Fruit fly (Drosophila melanogaster): ENCODE results near the gene Est-Q.

Gene Est-Q

DNA sequence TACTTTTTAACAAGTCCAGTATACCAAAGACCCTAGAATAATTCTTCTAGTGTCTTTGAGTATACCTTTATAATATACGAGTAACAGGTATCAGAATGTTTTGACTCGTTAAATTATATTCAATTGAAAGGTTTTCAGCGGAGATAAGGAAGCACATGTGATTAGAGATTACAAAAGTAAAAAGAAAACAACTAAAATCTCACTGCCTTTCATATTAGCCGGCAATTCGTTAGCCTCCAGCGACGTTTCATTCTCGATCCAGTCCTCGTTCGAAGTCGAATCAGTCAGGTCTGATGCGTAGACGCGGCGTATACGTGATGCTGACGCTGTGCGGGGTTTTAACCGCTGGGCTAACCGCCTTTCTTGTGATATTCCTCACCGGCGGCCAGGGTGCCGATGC is at the start of gene Est-Q:
Est-Q (plus strand) TSS at position 250 of the 400 bp plus-strand sequence.
- TF ChIP-seq noc (tag; optimal IDR thresholded peaks at IDR 0.05) = no peak

DNA sequence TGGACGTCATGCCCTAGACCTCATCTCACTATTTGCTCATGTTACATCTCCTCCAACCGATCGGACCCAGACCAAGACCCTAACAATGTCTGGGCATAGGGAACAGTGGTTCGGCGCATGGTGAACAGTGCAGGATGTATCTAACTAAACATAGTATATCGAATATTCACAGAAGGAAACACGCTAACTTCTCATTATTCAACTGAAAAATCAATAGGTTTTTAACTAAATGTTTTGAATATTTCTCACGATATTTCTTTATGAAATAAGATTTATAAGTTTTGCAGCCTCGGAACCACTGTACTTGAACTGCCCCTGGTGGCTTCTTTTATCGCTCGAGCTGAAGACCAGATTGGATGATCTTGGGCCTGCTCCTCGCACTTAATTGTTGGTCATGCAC is 47.6 kb upstream of the Est-Q start:
- no peak for TF ChIP-seq noc (tag; optimal IDR thresholded peaks at IDR 0.05)

DNA sequence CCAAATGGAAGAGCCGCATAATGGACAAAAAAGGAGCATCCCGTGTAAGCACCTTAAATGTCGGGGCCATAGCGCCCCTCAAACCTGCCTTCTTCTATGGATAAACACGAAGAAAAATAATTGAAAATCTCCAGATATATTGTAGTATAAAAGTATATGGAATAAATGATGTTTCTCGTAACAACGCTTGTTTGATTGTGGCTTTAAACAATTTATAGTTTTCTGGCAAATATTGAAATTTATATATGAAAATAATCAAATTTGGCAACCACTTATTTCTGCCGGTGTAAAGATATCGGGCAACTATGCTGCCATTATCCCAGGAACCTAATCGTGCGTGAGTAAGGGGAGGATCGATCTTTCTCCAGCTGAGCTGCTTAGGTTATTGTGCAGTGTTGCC is 46.0 kb upstream of the Est-Q start:
- TF ChIP-seq noc (tag; optimal IDR thresholded peaks at IDR 0.05) = no peak

DNA sequence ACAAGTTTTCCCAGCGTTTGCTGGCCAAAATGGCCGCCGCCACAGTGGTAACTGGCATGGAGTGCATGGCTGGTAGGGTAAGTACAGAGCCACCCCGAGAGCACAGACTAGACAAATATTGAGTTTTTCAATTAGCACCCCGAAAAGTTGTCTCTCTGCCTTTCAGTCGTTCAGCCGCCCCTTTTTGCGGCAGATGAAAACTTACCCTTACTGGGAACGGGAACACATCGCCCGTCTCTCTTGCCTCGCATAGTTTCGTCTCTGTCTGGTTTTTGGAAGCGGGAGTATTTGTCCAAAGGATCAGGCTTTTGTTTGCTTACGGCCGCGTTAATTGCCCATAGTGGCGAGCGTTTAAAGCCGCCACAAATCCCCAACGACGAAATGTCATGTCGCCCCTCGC is 42.5 kb upstream of the Est-Q start:
- no peak for TF ChIP-seq noc (tag; optimal IDR thresholded peaks at IDR 0.05)

DNA sequence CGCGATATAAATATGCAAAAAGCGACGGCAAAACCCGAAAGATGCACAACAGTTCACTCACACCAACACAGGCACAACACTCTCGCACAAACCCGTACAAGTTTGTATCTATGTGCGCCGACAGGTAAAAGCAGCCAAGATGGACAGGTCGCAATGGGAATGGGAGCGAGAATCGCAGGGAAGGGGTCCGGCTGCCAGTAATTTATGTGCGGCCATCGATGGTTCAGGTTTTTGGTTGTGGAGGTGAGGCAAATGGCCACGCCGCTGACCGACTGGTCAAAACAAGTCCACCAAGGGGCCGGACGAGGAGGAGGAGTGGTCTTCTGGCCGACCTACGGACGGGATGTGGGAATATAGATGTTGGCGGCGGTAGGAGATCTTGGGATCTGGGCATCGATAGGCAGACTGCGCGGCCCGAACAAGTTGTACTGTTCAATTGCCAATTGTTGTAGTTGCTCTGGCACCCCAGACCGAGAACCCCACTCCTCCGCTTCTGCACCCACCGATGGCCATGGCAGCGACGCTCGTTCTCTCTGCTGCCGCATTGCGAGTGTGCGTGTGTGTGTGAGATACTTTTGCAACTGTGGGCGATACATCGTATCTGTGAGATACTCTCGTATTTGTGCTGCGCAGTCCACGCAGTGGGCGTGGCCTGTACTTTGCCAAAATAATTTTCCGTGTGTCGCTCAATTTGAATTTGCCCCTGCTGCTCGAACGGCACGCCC is 40.9 kb upstream of the Est-Q start:
- no peak for TF ChIP-seq noc (tag; optimal IDR thresholded peaks at IDR 0.05)

DNA sequence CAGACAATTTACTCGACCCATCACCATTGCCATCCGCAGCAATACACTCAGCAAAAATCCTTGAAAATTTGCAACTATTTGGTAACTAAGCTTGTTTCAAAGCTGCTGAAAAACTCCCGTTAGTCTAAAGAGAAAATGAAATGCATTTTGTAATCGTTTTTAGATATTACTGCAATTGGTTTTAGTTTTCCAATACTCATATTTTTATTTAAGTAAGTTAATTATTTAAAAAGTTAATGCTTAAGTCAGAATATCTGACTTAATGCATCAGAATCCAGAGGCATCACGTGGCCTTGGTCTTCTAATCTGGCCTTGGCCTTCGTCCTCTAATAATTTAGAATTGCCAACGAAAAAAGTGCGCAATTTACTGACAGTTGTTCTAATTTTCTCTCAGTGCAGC is 38.4 kb upstream of the Est-Q start:
- TF ChIP-seq noc (tag; optimal IDR thresholded peaks at IDR 0.05) = no peak

DNA sequence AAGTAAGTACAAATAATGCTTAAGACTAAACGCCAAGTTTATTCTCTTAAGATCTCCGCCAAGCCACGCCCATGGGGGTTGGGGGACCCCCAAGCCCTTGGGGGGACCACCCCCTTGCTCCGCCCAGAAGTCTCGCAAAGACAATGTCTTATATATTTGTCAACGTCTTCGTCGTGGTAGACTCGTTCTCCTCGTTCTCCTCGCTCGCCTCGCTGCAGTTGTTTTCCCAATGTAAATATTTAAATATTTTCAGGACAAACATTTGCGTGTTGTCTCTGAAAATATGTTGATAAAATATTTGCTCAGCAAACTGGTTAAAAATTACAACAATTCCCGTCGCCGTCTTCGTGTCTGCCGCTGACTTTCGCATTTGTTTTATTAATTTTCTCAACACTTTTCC is 37.0 kb upstream of the Est-Q start:
- no peak for TF ChIP-seq noc (tag; optimal IDR thresholded peaks at IDR 0.05)

DNA sequence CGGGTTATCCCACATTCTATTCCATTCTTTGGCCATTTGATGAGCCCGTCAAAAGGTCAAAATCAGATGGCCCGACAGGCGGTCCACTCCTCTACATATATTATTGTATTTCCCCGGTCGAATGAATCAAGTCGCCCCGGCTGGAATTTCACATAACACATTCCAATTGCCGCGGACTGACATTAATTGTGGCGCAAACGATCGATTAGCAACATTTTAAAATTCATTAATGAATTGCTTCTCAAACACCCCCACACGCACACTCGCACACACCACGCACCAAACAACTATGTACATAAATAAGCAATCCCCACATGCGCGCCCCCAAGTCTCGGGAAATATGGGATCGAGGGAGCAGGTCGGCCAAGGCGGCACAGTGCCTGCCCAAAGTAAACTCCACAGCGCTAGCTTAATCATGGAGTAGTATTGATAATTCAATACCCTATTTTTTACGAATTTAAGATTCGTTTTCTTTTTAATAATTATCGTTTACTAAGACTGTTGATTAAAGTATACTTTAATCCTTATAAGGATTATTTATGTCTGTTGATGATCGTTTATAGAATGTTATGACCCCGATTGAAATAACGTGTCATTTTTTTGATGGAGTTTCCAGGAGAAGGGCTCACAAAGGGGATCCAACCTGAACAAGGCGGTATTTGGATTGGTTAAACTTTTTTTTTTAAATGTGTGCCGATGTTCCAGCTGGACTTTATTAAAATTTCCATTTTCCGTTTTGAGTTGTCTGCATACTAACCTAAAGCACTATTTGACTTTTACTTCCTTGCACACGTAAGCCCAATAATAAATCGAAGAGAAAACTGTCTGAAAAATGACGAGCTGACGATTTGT is 35.7 kb upstream of the Est-Q start:
- TF ChIP-seq noc (tag; optimal IDR thresholded peaks at IDR 0.05) = no peak

DNA sequence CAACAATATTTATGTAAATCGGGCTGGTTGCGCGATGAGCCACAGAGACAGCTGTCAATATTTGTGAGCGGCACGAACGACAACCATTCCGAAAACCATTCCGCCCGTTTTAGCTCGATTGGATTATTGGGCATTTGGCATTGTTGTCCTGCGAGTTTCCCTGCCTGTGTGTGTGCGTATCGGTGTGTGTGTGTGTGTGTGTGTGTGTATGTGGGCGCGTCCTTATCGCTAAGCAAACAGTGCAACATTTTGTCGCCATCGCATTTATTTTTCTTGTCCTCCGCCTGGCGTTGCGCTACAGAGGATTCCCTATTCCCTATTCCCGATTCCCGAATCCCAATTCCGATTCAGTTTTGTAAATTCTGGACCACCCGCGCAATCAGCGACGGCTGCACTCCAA is 29.3 kb upstream of the Est-Q start:
- no peak for TF ChIP-seq noc (tag; optimal IDR thresholded peaks at IDR 0.05)

DNA sequence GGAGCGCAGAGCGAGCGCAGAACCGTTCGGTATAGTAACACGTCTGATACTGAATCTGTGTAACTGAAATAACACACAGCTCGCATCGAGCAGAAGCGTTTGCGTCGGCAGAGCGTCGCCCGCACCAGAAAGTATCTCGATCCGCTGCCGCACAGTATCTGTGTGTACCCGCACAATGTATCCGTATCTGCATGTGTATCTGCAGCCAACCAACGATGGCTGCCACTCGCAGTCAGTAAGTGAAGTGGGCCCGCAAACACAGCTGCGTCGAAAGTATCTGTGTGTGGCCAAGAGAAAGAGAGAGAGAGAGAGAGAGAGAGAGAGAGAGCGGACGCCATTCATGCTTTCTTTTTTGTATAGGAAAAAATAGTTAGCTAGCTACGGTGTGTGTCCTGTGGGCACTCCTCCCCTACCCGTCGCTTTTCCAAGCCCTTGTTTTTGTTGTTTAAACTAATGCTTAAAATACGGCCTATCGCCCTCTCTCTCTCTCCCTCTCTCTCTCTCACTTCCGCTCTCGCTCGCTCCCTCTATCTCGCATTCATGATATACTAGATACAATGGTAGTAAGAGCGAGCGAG is 24.7 kb upstream of the Est-Q start, which contains the start of gene croc:
croc (minus strand) TSS at position 51 of the 578 bp plus-strand sequence.
- TF ChIP-seq noc (tag; optimal IDR thresholded peaks at IDR 0.05) = no peak

DNA sequence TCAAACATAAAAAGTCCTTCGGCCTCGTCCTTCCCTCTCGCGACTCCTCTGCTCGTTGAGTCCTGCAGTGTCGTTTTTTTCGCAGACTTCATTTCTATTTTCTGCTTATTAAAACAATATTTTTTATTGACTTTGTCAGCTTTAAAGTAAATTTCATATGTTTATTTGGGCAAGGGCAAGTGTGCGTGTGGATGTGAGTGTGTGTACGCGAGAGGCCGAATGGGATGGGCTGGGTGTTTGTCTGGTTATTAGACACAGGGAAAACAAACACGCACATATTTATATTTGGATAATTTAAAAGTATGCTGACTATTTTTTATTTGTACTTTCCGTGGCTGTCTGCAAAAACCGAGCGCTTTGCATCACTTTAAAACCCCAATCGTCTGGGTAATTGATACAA is 23.4 kb upstream of the Est-Q start:
- no peak for TF ChIP-seq noc (tag; optimal IDR thresholded peaks at IDR 0.05)

DNA sequence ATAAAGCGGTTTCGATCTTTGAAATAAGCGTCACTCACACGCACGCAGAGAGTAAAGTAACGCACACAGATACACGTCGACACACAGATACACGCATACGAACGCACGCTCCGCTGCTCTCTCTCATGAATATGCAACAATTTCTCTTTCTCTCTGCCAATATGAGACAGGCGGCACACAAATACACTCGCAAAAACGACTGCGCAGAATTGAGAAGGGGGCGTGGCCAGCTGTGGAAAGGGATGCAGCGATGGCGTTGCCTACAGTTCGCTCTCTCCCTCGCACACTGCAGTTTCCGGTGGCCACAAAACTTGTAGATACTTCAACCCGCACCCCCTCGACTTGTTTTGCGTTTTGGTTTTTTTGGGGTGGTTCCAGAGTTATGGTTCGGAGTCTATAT is 21.6 kb upstream of the Est-Q start:
- TF ChIP-seq noc (tag; optimal IDR thresholded peaks at IDR 0.05) = no peak

DNA sequence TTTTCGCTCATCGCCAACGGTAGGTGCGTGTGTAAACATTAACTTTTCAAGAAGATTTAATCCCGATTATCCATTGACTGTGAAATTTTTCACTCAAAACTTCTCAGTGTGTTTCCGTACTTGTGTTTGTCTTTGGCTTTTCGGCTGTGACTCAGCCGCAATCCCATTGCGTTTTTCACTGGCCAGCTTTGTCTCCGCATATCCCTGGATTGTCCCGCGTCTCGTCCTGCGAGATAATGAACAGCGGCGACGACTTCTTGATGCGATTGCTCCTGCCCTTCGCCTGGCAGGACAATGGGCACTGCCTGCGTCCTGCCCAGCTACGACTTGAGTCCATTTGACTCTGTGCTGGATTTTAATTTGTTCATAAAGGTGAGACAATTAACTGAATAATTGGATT is 19.1 kb upstream of the Est-Q start:
- TF ChIP-seq noc (tag; optimal IDR thresholded peaks at IDR 0.05) = no peak

DNA sequence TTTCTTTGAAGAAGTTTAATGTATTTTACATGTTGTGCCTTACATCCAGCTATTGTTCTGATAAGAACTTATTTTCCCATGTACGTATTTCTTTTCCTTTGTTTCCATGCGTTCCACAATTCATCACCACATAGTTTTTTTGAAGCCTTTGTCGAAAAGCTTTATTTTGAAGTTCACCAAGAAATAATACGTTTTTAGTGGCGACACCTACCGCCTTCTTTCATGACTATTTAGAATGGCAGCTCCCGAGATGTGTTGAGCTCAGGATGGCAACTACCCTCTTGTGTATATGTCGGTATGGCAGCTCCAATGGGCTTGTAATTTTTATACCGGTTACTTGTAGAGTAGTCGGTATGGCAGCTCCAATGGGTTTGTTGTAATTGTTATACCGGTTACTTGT is 17.4 kb upstream of the Est-Q start:
- no peak for TF ChIP-seq noc (tag; optimal IDR thresholded peaks at IDR 0.05)

DNA sequence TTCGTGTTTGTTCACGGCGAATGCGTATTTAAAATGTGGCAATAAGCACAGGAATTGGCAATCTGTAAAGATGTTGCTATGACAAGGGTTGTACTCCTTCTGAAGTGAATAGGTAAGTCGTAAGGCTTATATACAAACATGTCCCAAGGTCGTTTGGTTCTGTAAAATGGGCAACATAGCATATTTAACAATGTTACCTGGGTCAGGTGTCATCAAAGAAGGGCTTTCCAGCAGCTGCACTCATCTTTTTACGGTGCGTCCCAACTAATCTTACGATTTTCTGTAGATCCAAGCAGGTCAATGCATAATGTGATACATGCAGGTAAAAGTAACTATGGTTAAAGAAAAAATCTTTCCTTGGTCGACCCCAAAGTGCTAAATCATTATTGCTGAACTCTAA is 10.7 kb upstream of the Est-Q start, which contains the start of gene Neu2:
Neu2 (minus strand) TSS at position 101 of the 400 bp plus-strand sequence.
- TF ChIP-seq noc (tag; optimal IDR thresholded peaks at IDR 0.05) = no peak

DNA sequence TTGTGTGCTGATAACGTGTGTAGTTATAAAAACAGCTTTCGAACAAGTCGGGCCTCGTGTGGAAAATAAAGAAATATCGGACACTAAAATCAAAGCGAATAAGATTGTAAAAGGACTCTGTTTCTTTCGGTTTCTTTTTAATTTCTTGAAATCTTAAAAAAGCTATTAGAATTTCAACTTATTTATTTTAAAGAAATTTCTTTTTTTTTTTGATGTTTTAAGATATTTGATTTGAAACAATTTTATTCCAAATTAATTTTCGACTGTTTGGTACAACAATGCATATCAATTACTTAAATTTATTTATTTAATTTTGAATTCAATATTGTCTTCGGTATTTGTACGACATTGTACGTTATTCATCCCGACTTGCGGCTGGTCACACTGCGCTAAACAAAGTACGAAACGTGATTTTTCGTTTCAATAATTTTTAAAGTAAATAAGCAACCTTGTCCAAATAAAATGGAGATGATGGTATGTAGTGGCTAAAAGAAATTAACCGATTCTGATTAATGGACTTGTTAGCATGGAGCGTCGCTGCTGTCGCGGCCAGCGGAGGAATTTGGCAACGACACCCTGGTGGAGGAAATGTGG is 8.4 kb upstream of the Est-Q start, which contains the start of the genes CG7202 and CG7519:
CG7202 (minus strand) TSS at position 51 of the 594 bp plus-strand sequence.
CG7519 (plus strand) TSS at position 361 of the 594 bp plus-strand sequence.
- TF ChIP-seq noc (tag; optimal IDR thresholded peaks at IDR 0.05) = no peak
